Fruit fly (Drosophila melanogaster): ENCODE measurements around the gene Eip74EF.

DNA sequence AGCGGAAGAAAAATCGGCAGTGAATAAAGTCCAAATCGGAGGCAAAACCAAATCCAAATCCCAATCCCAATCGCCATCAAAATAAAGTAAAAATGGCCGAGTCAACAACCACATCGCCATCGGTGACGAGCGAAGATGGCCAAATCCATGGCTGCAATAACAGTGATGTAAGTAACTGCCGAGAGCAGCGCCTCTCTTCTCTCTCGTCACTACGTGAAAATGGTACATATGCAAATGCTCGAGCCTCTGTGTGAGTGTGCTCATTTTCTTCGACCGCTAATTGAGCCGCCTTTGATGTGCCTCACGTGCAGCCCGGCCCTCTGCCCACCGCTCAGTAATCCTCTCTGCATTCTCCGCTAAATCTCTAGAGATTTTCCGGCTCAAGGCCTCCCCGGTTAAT, 84.7 kb downstream of the Eip74EF start:
- TF ChIP-seq CTCF (optimal IDR thresholded peaks at IDR 0.05) (no peak), CG8478 (optimal IDR thresholded peaks at IDR 0.05) (no peak)

All from S2 (cell line).